Fruit fly (Drosophila melanogaster) whole organism, adult: Measurements from ENCODE around the gene Mad.
A peak's percentile ranks its signal among the peaks of the same experiment; 100 is the strongest.

Source experiments
- CG11617 ChIP-seq: fragments of 200-800 bp; sonication (Bioruptor generic); optimal IDR thresholded peaks from 2 replicates; lab custom pipeline; 2017; ENCODE audit warnings: mild to moderate bottlenecking, missing biosample characterization, missing genetic modification reagents, missing genetic modification characterization
- CG7101 ChIP-seq: fragments of 200-800 bp; sonication (Bioruptor generic); optimal IDR thresholded peaks from 2 replicates; lab custom pipeline; 2018; ENCODE audit warnings: missing biosample characterization, mild to moderate bottlenecking, missing genetic modification characterization, moderate library complexity
- Clk ChIP-seq: fragments of 200-800 bp; sonication (Bioruptor generic); optimal IDR thresholded peaks from 2 replicates; lab custom pipeline; 2017; ENCODE audit warnings: missing biosample characterization, missing genetic modification characterization
- Crg-1 ChIP-seq: fragments of 200-800 bp; sonication (Bioruptor generic); optimal IDR thresholded peaks from 2 replicates; lab custom pipeline; 2016; ENCODE audit warnings: missing biosample characterization, missing genetic modification characterization
- Mnt ChIP-seq: fragments of 200-800 bp; sonication (Bioruptor generic); optimal IDR thresholded peaks from 2 replicates; lab custom pipeline; 2016; ENCODE audit warnings: missing biosample characterization, mild to moderate bottlenecking, missing genetic modification characterization
- bab1 ChIP-seq: fragments of 200-800 bp; sonication (Bioruptor generic); optimal IDR thresholded peaks from 3 replicates; lab custom pipeline; 2019; ENCODE audit warnings: missing biosample characterization, mild to moderate bottlenecking, missing genetic modification characterization, moderate library complexity
- cic ChIP-seq: fragments of 200-800 bp; sonication (Bioruptor generic); optimal IDR thresholded peaks from 2 replicates; lab custom pipeline; 2017; ENCODE audit warnings: missing biosample characterization, mild to moderate bottlenecking, missing genetic modification characterization, moderate library complexity
- kay ChIP-seq: fragments of 200-800 bp; sonication (Bioruptor generic); peaks from one replicate; lab custom pipeline; 2016; ENCODE audit warnings: missing biosample characterization, missing genetic modification characterization, borderline replicate concordance
- pad ChIP-seq: fragments of 200-800 bp; sonication (Bioruptor generic); optimal IDR thresholded peaks from 3 replicates; lab custom pipeline; 2017; ENCODE audit warnings: missing biosample characterization, missing genetic modification characterization, mild to moderate bottlenecking, moderate library complexity, missing genetic modification reagents

DNA sequence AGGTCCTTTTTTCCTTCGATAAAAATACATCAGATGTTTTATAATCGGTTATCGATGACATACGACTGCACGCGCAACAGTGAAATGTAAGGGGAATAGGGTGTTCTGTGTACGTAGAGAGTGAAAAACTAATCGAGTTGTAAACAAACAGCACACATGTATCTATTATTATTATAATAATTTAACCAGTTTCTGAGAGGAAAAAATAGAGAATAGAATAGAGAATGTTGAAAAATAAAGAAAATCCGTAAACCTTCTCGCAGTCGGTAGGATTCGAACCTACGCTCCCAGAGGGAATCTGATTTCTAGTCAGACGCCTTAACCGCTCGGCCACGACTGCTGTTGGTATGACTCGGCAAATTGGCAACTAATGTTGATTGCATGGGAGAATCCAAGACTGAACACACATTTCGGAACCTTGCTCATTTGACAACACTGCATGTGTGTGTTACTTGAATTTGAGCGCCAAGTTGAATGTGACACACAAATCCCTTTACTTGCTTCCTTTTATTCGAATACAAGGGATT, 13.4 kb upstream of the Mad start:
- TF ChIP-seq CG7101 (tag; lab: Kevin White, UChicago) (peak; percentile 50), Clk (no peak), pad (peak; percentile 76), bab1 (peak; percentile 72), Mnt (GFP tag; lab: Kevin White, UChicago) (peak; percentile 14), kay (GFP tag; lab: Kevin White, UChicago) (peak; percentile 81), Crg-1 (GFP tag; lab: Kevin White, UChicago) (no peak), CG11617 (GFP tag; lab: Kevin White, UChicago) (no peak), cic (GFP tag; lab: Kevin White, UChicago) (peak; percentile 56)
